Worm (Caenorhabditis elegans): Measurements from ENCODE around the gene T26H8.4.

DNA sequence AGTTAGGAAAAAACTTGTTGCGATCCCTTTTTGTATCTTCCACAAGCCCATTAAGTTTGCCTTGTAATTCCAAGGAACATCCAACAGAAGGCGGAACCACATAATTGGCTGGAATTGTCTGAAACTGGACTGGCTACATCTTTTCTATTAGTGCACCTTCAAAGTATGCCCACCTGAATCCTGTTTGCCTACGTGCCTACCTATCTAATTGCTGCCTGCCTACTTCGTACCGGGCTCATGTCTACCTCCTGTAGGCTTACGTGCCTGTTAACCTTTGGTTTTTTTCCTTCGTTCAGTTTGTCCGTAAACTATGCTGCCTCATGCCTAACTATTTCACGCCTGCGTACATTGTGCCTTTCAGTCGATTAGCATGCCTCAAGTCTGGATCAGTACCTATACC lies 30.8 kb upstream of the T26H8.4 start, which contains the start of gene wrt-7:
- no peak for TF ChIP-seq pqm-1 (tag; optimal IDR thresholded peaks at IDR 0.05)
- TF ChIP-seq eyg-1 (tag; optimal IDR thresholded peaks at IDR 0.05): no peak
- no peak for TF ChIP-seq sox-4 (tag; optimal IDR thresholded peaks at IDR 0.05)
- no peak for TF ChIP-seq sdc-2 (tag; optimal IDR thresholded peaks at IDR 0.05)
- no peak for TF ChIP-seq ceh-19 (GFP tag; optimal IDR thresholded peaks at IDR 0.05)
